Worm (Caenorhabditis elegans): ENCODE measurements around the gene F38A1.15.

ce11 chrIV:1221167-1221566, 22.0 kb downstream of the F38A1.15 start, which contains the start of gene W09G12.10:
- no peak for TF ChIP-seq fos-1 (tag; optimal IDR thresholded peaks at IDR 0.05)
- TF ChIP-seq ama-1 (optimal IDR thresholded peaks at IDR 0.05) = no peak
- no peak for TF ChIP-seq snpc-4 (tag; optimal IDR thresholded peaks at IDR 0.05)
- TF ChIP-seq tbx-2 (tag; optimal IDR thresholded peaks at IDR 0.05) = no peak
- TF ChIP-seq unc-62 (GFP tag; optimal IDR thresholded peaks at IDR 0.05) = no peak
- no peak for TF ChIP-seq nhr-76 (tag; optimal IDR thresholded peaks at IDR 0.05)
- no peak for TF ChIP-seq lin-39 (tag; optimal IDR thresholded peaks at IDR 0.05)
- no peak for TF ChIP-seq ceh-9 (tag; optimal IDR thresholded peaks at IDR 0.05)
- TF ChIP-seq fkh-10 (GFP tag; optimal IDR thresholded peaks at IDR 0.05) = no peak
- TF ChIP-seq elt-3 (tag; optimal IDR thresholded peaks at IDR 0.05) = no peak
- no peak for TF ChIP-seq nhr-77 (tag; optimal IDR thresholded peaks at IDR 0.05)
- TF ChIP-seq pha-4 (tag; optimal IDR thresholded peaks at IDR 0.05) = no peak
